Worm (Caenorhabditis elegans): ENCODE measurements around the gene C04A11.2.

ce11 chrX:13621628-13622027, 47.0 kb downstream of the C04A11.2 start, which contains the start of gene Y12A6A.1:
- TF ChIP-seq him-1 (tag; optimal IDR thresholded peaks at IDR 0.05), result no peak
- no peak for TF ChIP-seq W03F9.2 (tag; optimal IDR thresholded peaks at IDR 0.05)
